Fruit fly (Drosophila melanogaster): Measurements from ENCODE around the gene CG3847.

- TF ChIP-seq Mnt (GFP tag; optimal IDR thresholded peaks at IDR 0.05): no peak
- TF ChIP-seq bab1 (GFP tag; optimal IDR thresholded peaks at IDR 0.05): no peak
- no peak for TF ChIP-seq CG1620 (GFP tag; optimal IDR thresholded peaks at IDR 0.05)
- no peak for TF ChIP-seq CG7045 (GFP tag; optimal IDR thresholded peaks at IDR 0.05)
Observed at dm6 chrX:6352769-6353612, 6.1 kb downstream of the CG3847 start.
